Fruit fly (Drosophila melanogaster): ENCODE measurements around the gene CG31904.
A peak's percentile ranks its signal among the peaks of the same experiment; 100 is the strongest.

The CG31904 gene

dm6 chr2L:7703534-7703933 is 35.1 kb downstream of the CG31904 start:
- TF ChIP-seq CG9948 (tag; optimal IDR thresholded peaks at IDR 0.05) = peak; percentile 38
- no peak for TF ChIP-seq CG10348 (GFP tag; IDR thresholded peaks at IDR 0.05)
- peak; percentile 60 for TF ChIP-seq CG34367 (tag; optimal IDR thresholded peaks at IDR 0.05)
- peak; percentile 88 for TF ChIP-seq CG15710 (tag; optimal IDR thresholded peaks at IDR 0.05)
- peak; percentile 75 for TF ChIP-seq Snoo (tag; optimal IDR thresholded peaks at IDR 0.05)
- 0 out of 2 replicates have a peak, but pooled peaks have one; percentile 22 for TF ChIP-seq Ets98B (GFP tag; IDR thresholded peaks at IDR 0.05)
- peak; percentile 20 for TF ChIP-seq gl (tag; optimal IDR thresholded peaks at IDR 0.05)
- TF ChIP-seq CG32121 (GFP tag; IDR thresholded peaks at IDR 0.05) = no peak
- peak; percentile 21 for TF ChIP-seq CG13204 (GFP tag; optimal IDR thresholded peaks at IDR 0.05)
- TF ChIP-seq CG8159 (tag; optimal IDR thresholded peaks at IDR 0.05) = peak; percentile 87
- no peak for TF ChIP-seq rn (GFP tag; IDR thresholded peaks at IDR 0.05)
- peak; percentile 79 for TF ChIP-seq Pif1A (GFP tag; optimal IDR thresholded peaks at IDR 0.05)
- 0 out of 3 replicates have a peak, but pooled peaks have one; percentile 40 for TF ChIP-seq fd96Ca (GFP tag; IDR thresholded peaks at IDR 0.05)
- TF ChIP-seq CG4496 (GFP tag; IDR thresholded peaks at IDR 0.05) = peak; percentile 55; the same call in 2 of the 3 replicates
- TF ChIP-seq Pif1B (GFP tag; optimal IDR thresholded peaks at IDR 0.05) = peak; percentile 73
- TF ChIP-seq CG8301 (tag; optimal IDR thresholded peaks at IDR 0.05) = peak; percentile 57
- peak; percentile 51 for TF ChIP-seq CG14655 (GFP tag; optimal IDR thresholded peaks at IDR 0.05)
- peak; percentile 20; the same call in 1 of the 2 replicates for TF ChIP-seq CG12605 (GFP tag; IDR thresholded peaks at IDR 0.05)
- TF ChIP-seq D1 (tag; optimal IDR thresholded peaks at IDR 0.05) = no peak
- TF ChIP-seq EcR (GFP tag; optimal IDR thresholded peaks at IDR 0.05) = no peak
- TF ChIP-seq CG17806 (tag; optimal IDR thresholded peaks at IDR 0.05) = peak; percentile 73

- peak; percentile 61 for TF ChIP-seq Pif1B (GFP tag; optimal IDR thresholded peaks at IDR 0.05)
- no peak for TF ChIP-seq EcR (GFP tag; optimal IDR thresholded peaks at IDR 0.05)
- TF ChIP-seq Snoo (tag; optimal IDR thresholded peaks at IDR 0.05) = no peak
- no peak for TF ChIP-seq CG12605 (GFP tag; IDR thresholded peaks at IDR 0.05)
- TF ChIP-seq CG13204 (GFP tag; optimal IDR thresholded peaks at IDR 0.05) = no peak
- no peak for TF ChIP-seq CG9948 (tag; optimal IDR thresholded peaks at IDR 0.05)
- peak; percentile 27 for TF ChIP-seq CG34367 (tag; optimal IDR thresholded peaks at IDR 0.05)
- TF ChIP-seq CG14655 (GFP tag; optimal IDR thresholded peaks at IDR 0.05) = peak; percentile 58
- TF ChIP-seq CG15710 (tag; optimal IDR thresholded peaks at IDR 0.05) = peak; percentile 28
- no peak for TF ChIP-seq Pif1A (GFP tag; optimal IDR thresholded peaks at IDR 0.05)
- TF ChIP-seq fd96Ca (GFP tag; IDR thresholded peaks at IDR 0.05) = no peak
- peak; percentile 51 for TF ChIP-seq CG17806 (tag; optimal IDR thresholded peaks at IDR 0.05)
- TF ChIP-seq D1 (tag; optimal IDR thresholded peaks at IDR 0.05) = peak; percentile 79
- TF ChIP-seq CG10348 (GFP tag; IDR thresholded peaks at IDR 0.05) = no peak
- peak; percentile 48 for TF ChIP-seq CG8301 (tag; optimal IDR thresholded peaks at IDR 0.05)
- 0 out of 2 replicates have a peak, but pooled peaks have one; percentile 29 for TF ChIP-seq Ets98B (GFP tag; IDR thresholded peaks at IDR 0.05)
- TF ChIP-seq CG32121 (GFP tag; IDR thresholded peaks at IDR 0.05) = peak; percentile 16; the same call in 1 of the 2 replicates
- no peak; the same call in 2 of the 3 replicates for TF ChIP-seq CG4496 (GFP tag; IDR thresholded peaks at IDR 0.05)
- peak; percentile 39; the same call in 1 of the 2 replicates for TF ChIP-seq rn (GFP tag; IDR thresholded peaks at IDR 0.05)
- no peak for TF ChIP-seq gl (tag; optimal IDR thresholded peaks at IDR 0.05)
- TF ChIP-seq CG8159 (tag; optimal IDR thresholded peaks at IDR 0.05) = peak; percentile 64
Measured at dm6 chr2L:7702383-7703188, 36.0 kb downstream of the CG31904 start, which contains the start of gene Tep3. Gene Tep3, plus strand, starts transcription at chr2L:7702805.

- TF ChIP-seq CG9948 (tag; optimal IDR thresholded peaks at IDR 0.05) (no peak), D1 (tag; optimal IDR thresholded peaks at IDR 0.05) (no peak), CG4496 (GFP tag; IDR thresholded peaks at IDR 0.05) (0 out of 3 replicates have a peak, but pooled peaks have one; percentile 38), CG8301 (tag; optimal IDR thresholded peaks at IDR 0.05) (no peak), CG34367 (tag; optimal IDR thresholded peaks at IDR 0.05) (no peak), CG8159 (tag; optimal IDR thresholded peaks at IDR 0.05) (no peak), EcR (GFP tag; optimal IDR thresholded peaks at IDR 0.05) (peak; percentile 19), CG14655 (GFP tag; optimal IDR thresholded peaks at IDR 0.05) (no peak), CG15710 (tag; optimal IDR thresholded peaks at IDR 0.05) (no peak), fd96Ca (GFP tag; IDR thresholded peaks at IDR 0.05) (no peak), CG10348 (GFP tag; IDR thresholded peaks at IDR 0.05) (no peak), rn (GFP tag; IDR thresholded peaks at IDR 0.05) (no peak)
Measured at dm6 chr2L:7701417-7701816, 37.2 kb downstream of the CG31904 start, which contains the start of gene Tep2. Gene Tep2, minus strand, starts transcription at chr2L:7701601.

dm6 chr2L:7692583-7693080 is 46.0 kb downstream of the CG31904 start, which contains the start of the genes CG7025 and CG43235:
Gene CG7025, minus strand, starts transcription at chr2L:7692683.
Gene CG43235, plus strand, starts transcription at chr2L:7693030.
- TF ChIP-seq Pif1A (GFP tag; optimal IDR thresholded peaks at IDR 0.05) (no peak), Snoo (tag; optimal IDR thresholded peaks at IDR 0.05) (no peak), CG9948 (tag; optimal IDR thresholded peaks at IDR 0.05) (no peak), EcR (GFP tag; optimal IDR thresholded peaks at IDR 0.05) (no peak), CG8159 (tag; optimal IDR thresholded peaks at IDR 0.05) (no peak), CG17806 (tag; optimal IDR thresholded peaks at IDR 0.05) (no peak), CG14655 (GFP tag; optimal IDR thresholded peaks at IDR 0.05) (no peak), CG12605 (GFP tag; IDR thresholded peaks at IDR 0.05) (no peak), Ets98B (GFP tag; IDR thresholded peaks at IDR 0.05) (no peak), CG4496 (GFP tag; IDR thresholded peaks at IDR 0.05) (no peak), rn (GFP tag; IDR thresholded peaks at IDR 0.05) (no peak), CG10348 (GFP tag; IDR thresholded peaks at IDR 0.05) (no peak), Pif1B (GFP tag; optimal IDR thresholded peaks at IDR 0.05) (no peak), CG13204 (GFP tag; optimal IDR thresholded peaks at IDR 0.05) (no peak)

- no peak for TF ChIP-seq CG17806 (tag; optimal IDR thresholded peaks at IDR 0.05)
- no peak for TF ChIP-seq rn (GFP tag; IDR thresholded peaks at IDR 0.05)
Measured at dm6 chr2L:7690961-7691360, 47.6 kb downstream of the CG31904 start, which contains the start of gene CG18585. Gene CG18585, minus strand, starts transcription at chr2L:7691061.

Data from whole organism, pupa.